Worm (Caenorhabditis elegans) whole organism, L3 larva: Measurements from ENCODE around the gene srh-264.

Experiments used
- R02D3.7 ChIP-seq: fragments of 150-350 bp; optimal IDR thresholded peaks from 2 replicates; lab custom pipeline; 2014; ENCODE audit warnings: missing biosample characterization, missing genetic modification characterization
- ZK546.5 ChIP-seq: sonication (generic microtip); optimal IDR thresholded peaks from 2 replicates; lab custom pipeline; 2017; ENCODE audit warnings: missing biosample characterization, missing genetic modification characterization
- aly-2 ChIP-seq: fragments of 150-350 bp; optimal IDR thresholded peaks from 2 replicates; lab custom pipeline; 2014; ENCODE audit warnings: missing biosample characterization, missing genetic modification characterization
- ceh-16 ChIP-seq: sonication (generic microtip); optimal IDR thresholded peaks from 2 replicates; lab custom pipeline; 2017; ENCODE audit warnings: missing biosample characterization, missing genetic modification characterization
- ceh-28 ChIP-seq: fragments of 150-350 bp; optimal IDR thresholded peaks from 2 replicates; lab custom pipeline; 2014; ENCODE audit warnings: missing biosample characterization, missing genetic modification reagents, missing genetic modification characterization
- ceh-82 ChIP-seq: fragments of 150-350 bp; optimal IDR thresholded peaks from 2 replicates; lab custom pipeline; 2014; ENCODE audit warnings: missing biosample characterization, missing genetic modification characterization
- ceh-9 ChIP-seq: sonication (generic microtip); optimal IDR thresholded peaks from 2 replicates; lab custom pipeline; 2018; ENCODE audit warnings: missing biosample characterization, missing genetic modification characterization
- daf-12 ChIP-seq: fragments of 150-350 bp; optimal IDR thresholded peaks from 2 replicates; lab custom pipeline; 2014; ENCODE audit warnings: missing biosample characterization, missing genetic modification reagents, missing genetic modification characterization
- egl-27 ChIP-seq: sonication (generic microtip); optimal IDR thresholded peaks from 4 replicates; lab custom pipeline; 2017; ENCODE audit warnings: missing biosample characterization, missing genetic modification reagents, missing genetic modification characterization
- egl-5 ChIP-seq: fragments of 150-350 bp; optimal IDR thresholded peaks from 2 replicates; lab custom pipeline; 2017; ENCODE audit warnings: missing biosample characterization, missing genetic modification reagents, missing genetic modification characterization, inconsistent platforms
- elt-1 ChIP-seq: fragments of 150-350 bp; optimal IDR thresholded peaks from 2 replicates; lab custom pipeline; 2014; ENCODE audit warnings: missing biosample characterization, missing genetic modification characterization
- elt-2 ChIP-seq: sonication (generic microtip); optimal IDR thresholded peaks from 2 replicates; lab custom pipeline; 2016; ENCODE audit warnings: missing genetic modification reagents, mild to moderate bottlenecking, missing genetic modification characterization, missing compliant biosample characterization
- elt-3 ChIP-seq, 3 experiments: fragments of 150-350 bp in 1 of 3; sonication (generic microtip) in 2 of 3; optimal IDR thresholded peaks; 2 replicates in 2 of 3; 4 replicates in 1 of 3; lab custom pipeline; 2014 to 2017; ENCODE audit warnings: missing biosample characterization in 3 of 3, missing genetic modification characterization in 3 of 3
- eor-1 ChIP-seq, 2 experiments: fragments of 150-350 bp; optimal IDR thresholded peaks; 2 replicates each; lab custom pipeline; 2014 to 2018; ENCODE audit warnings: missing biosample characterization in 2 of 2, missing genetic modification characterization in 2 of 2
- fkh-10 ChIP-seq: sonication (generic microtip); optimal IDR thresholded peaks from 2 replicates; lab custom pipeline; 2017; ENCODE audit warnings: missing biosample characterization, missing genetic modification reagents, missing genetic modification characterization
- fkh-2 ChIP-seq: fragments of 150-350 bp; optimal IDR thresholded peaks from 2 replicates; lab custom pipeline; 2014; ENCODE audit warnings: missing biosample characterization, missing genetic modification reagents, missing genetic modification characterization
- hmg-11 ChIP-seq: sonication (generic microtip); optimal IDR thresholded peaks from 2 replicates; lab custom pipeline; 2016; ENCODE audit warnings: missing genetic modification characterization, missing compliant biosample characterization
- jun-1 ChIP-seq: fragments of 150-350 bp; optimal IDR thresholded peaks from 2 replicates; lab custom pipeline; 2014; ENCODE audit warnings: missing biosample characterization, missing genetic modification reagents, missing genetic modification characterization
- lin-15B ChIP-seq: fragments of 150-350 bp; optimal IDR thresholded peaks from 2 replicates; lab custom pipeline; 2014; ENCODE audit warnings: missing biosample characterization, missing genetic modification characterization
- lin-39 ChIP-seq: fragments of 150-350 bp; optimal IDR thresholded peaks from 2 replicates; lab custom pipeline; 2018; ENCODE audit warnings: missing biosample characterization, missing genetic modification reagents, missing genetic modification characterization
- lsy-12 ChIP-seq: sonication (generic microtip); optimal IDR thresholded peaks from 2 replicates; lab custom pipeline; 2016; ENCODE audit warnings: mild to moderate bottlenecking, missing genetic modification characterization, missing compliant biosample characterization
- mdl-1 ChIP-seq: fragments of 150-350 bp; optimal IDR thresholded peaks from 2 replicates; lab custom pipeline; 2014; ENCODE audit warnings: missing biosample characterization, missing genetic modification characterization
- mml-1 ChIP-seq: fragments of 150-350 bp; sonication (generic microtip); optimal IDR thresholded peaks from 3 replicates; lab custom pipeline; 2014; ENCODE audit warnings: missing biosample characterization, missing genetic modification characterization
- nfya-1 ChIP-seq: sonication (generic microtip); optimal IDR thresholded peaks from 2 replicates; lab custom pipeline; 2017; ENCODE audit warnings: missing genetic modification characterization, mild to moderate bottlenecking, missing compliant biosample characterization, antibody characterized with exemption, moderate library complexity; ENCODE audit not compliant: insufficient read depth
- nhr-11 ChIP-seq: fragments of 150-350 bp; optimal IDR thresholded peaks from 2 replicates; lab custom pipeline; 2014; ENCODE audit warnings: missing biosample characterization, missing genetic modification characterization
- nhr-12 ChIP-seq: fragments of 150-350 bp; optimal IDR thresholded peaks from 2 replicates; lab custom pipeline; 2014; ENCODE audit warnings: missing biosample characterization, missing genetic modification characterization
- nhr-23 ChIP-seq: fragments of 150-350 bp; optimal IDR thresholded peaks from 2 replicates; lab custom pipeline; 2014; ENCODE audit warnings: missing biosample characterization, missing genetic modification reagents, missing genetic modification characterization
- nhr-25 ChIP-seq: sonication (generic microtip); optimal IDR thresholded peaks from 2 replicates; lab custom pipeline; 2017; ENCODE audit warnings: missing biosample characterization, missing genetic modification characterization
- nhr-28 ChIP-seq: fragments of 150-350 bp; optimal IDR thresholded peaks from 2 replicates; lab custom pipeline; 2014; ENCODE audit warnings: missing biosample characterization, missing genetic modification characterization
- nhr-43 ChIP-seq: sonication (generic microtip); optimal IDR thresholded peaks from 2 replicates; lab custom pipeline; 2016; ENCODE audit warnings: mild to moderate bottlenecking, missing genetic modification characterization, missing compliant biosample characterization; ENCODE audit not compliant: poor library complexity, severe bottlenecking
- nhr-67 ChIP-seq: fragments of 150-350 bp; optimal IDR thresholded peaks from 2 replicates; lab custom pipeline; 2014; ENCODE audit warnings: missing biosample characterization, missing genetic modification characterization
- nhr-76 ChIP-seq: fragments of 150-350 bp; sonication (generic microtip); optimal IDR thresholded peaks from 5 replicates; lab custom pipeline; 2014; ENCODE audit warnings: missing biosample characterization, missing genetic modification characterization
- nhr-77 ChIP-seq: fragments of 150-350 bp; optimal IDR thresholded peaks from 2 replicates; lab custom pipeline; 2014; ENCODE audit warnings: missing biosample characterization, missing genetic modification characterization
- sea-2 ChIP-seq: fragments of 150-350 bp; sonication (generic microtip); optimal IDR thresholded peaks from 4 replicates; lab custom pipeline; 2014; ENCODE audit warnings: missing biosample characterization, missing genetic modification reagents, missing genetic modification characterization
- skn-1 ChIP-seq: fragments of 150-350 bp; optimal IDR thresholded peaks from 2 replicates; lab custom pipeline; 2014; ENCODE audit warnings: missing biosample characterization, missing genetic modification characterization
- snpc-4 ChIP-seq: fragments of 150-350 bp; optimal IDR thresholded peaks from 2 replicates; lab custom pipeline; 2014; ENCODE audit warnings: missing biosample characterization, missing genetic modification characterization
- tbx-2 ChIP-seq: sonication (generic microtip); optimal IDR thresholded peaks from 2 replicates; lab custom pipeline; 2016; ENCODE audit warnings: mild to moderate bottlenecking, missing genetic modification characterization, missing compliant biosample characterization
- unc-39 ChIP-seq: sonication (generic microtip); optimal IDR thresholded peaks from 4 replicates; lab custom pipeline; 2017; ENCODE audit warnings: missing biosample characterization, missing genetic modification characterization
- unc-62 ChIP-seq: fragments of 150-350 bp; sonication (generic microtip); optimal IDR thresholded peaks from 4 replicates; lab custom pipeline; 2014; ENCODE audit warnings: missing biosample characterization, missing genetic modification reagents, missing genetic modification characterization
- ztf-11 ChIP-seq: fragments of 150-350 bp; optimal IDR thresholded peaks from 2 replicates; lab custom pipeline; 2014; ENCODE audit warnings: missing biosample characterization, missing genetic modification characterization
- ztf-4 ChIP-seq: fragments of 150-350 bp; optimal IDR thresholded peaks from 2 replicates; lab custom pipeline; 2014; ENCODE audit warnings: missing biosample characterization, missing genetic modification characterization

The srh-264 gene

ce11 chrV:15413847-15414246 is at the start of gene srh-264:
Gene srh-264, plus strand, starts transcription at chrV:15414147.
- no peak for TF ChIP-seq nhr-43 (tag; lab: Kevin White, UChicago)
- TF ChIP-seq jun-1 (tag; lab: Kevin White, UChicago), result no peak
- no peak for TF ChIP-seq nfya-1
- TF ChIP-seq nhr-11 (tag; lab: Kevin White, UChicago), result no peak
- TF ChIP-seq hmg-11 (tag; lab: Kevin White, UChicago), result no peak
- TF ChIP-seq lin-39 (tag; lab: Kevin White, UChicago), result no peak
- no peak for TF ChIP-seq lsy-12
- TF ChIP-seq snpc-4 (tag; lab: Kevin White, UChicago), result no peak
- no peak for TF ChIP-seq fkh-2 (tag; lab: Kevin White, UChicago)
- TF ChIP-seq mdl-1 (tag; lab: Kevin White, UChicago), result no peak
- TF ChIP-seq ceh-28 (tag; lab: Kevin White, UChicago), result no peak
- TF ChIP-seq elt-3 (tag; optimal IDR thresholded peaks at IDR 0.05; lab: Kevin White, UChicago), result no peak
- no peak for TF ChIP-seq daf-12
- TF ChIP-seq ZK546.5, result no peak
- no peak for TF ChIP-seq unc-62 (GFP tag; lab: Kevin White, UChicago)
- TF ChIP-seq ztf-4 (tag; lab: Kevin White, UChicago), result no peak
- no peak for TF ChIP-seq unc-39 (tag; lab: Kevin White, UChicago)
- no peak for TF ChIP-seq tbx-2 (tag; lab: Kevin White, UChicago)
- TF ChIP-seq nhr-12 (tag; lab: Kevin White, UChicago), result no peak
- no peak for TF ChIP-seq fkh-10 (GFP tag; lab: Kevin White, UChicago)

ce11 chrV:15367770-15368169 is 46.2 kb upstream of the srh-264 start:
- TF ChIP-seq elt-1 (no peak), egl-5 (tag; lab: Kevin White, UChicago) (no peak), mml-1 (tag; lab: Kevin White, UChicago) (no peak), tbx-2 (tag; lab: Kevin White, UChicago) (no peak), ceh-28 (tag; lab: Kevin White, UChicago) (no peak), nhr-11 (tag; lab: Kevin White, UChicago) (no peak), elt-2 (tag; lab: Kevin White, UChicago) (no peak), nhr-25 (tag; lab: Kevin White, UChicago) (no peak), nhr-43 (tag; lab: Kevin White, UChicago) (no peak)

ce11 chrV:15369707-15370106 is 44.2 kb upstream of the srh-264 start, which contains the start of gene nhr-269:
Gene nhr-269, minus strand, starts transcription at chrV:15369807.
- TF ChIP-seq fkh-10 (GFP tag; lab: Kevin White, UChicago) (no peak), ceh-82 (tag; lab: Kevin White, UChicago) (no peak), nfya-1 (no peak), tbx-2 (tag; lab: Kevin White, UChicago) (no peak), daf-12 (no peak), eor-1 (tag; optimal IDR thresholded peaks at IDR 0.05; lab: Kevin White, UChicago) (no peak), jun-1 (tag; lab: Kevin White, UChicago) (no peak), snpc-4 (tag; lab: Kevin White, UChicago) (no peak), nhr-67 (tag; lab: Kevin White, UChicago) (no peak), nhr-11 (tag; lab: Kevin White, UChicago) (no peak), R02D3.7 (tag; lab: Kevin White, UChicago) (no peak), ceh-16 (tag; lab: Kevin White, UChicago) (no peak), sea-2 (GFP tag; lab: Kevin White, UChicago) (no peak), egl-27 (tag; lab: Kevin White, UChicago) (no peak), elt-2 (tag; lab: Kevin White, UChicago) (no peak), mdl-1 (tag; lab: Kevin White, UChicago) (no peak)

ce11 chrV:15376223-15376622 is 37.7 kb upstream of the srh-264 start, which contains the start of gene srh-52:
Gene srh-52, minus strand, starts transcription at chrV:15376323.
- TF ChIP-seq sea-2 (GFP tag; lab: Kevin White, UChicago) (no peak), ztf-4 (tag; lab: Kevin White, UChicago) (no peak), nhr-23 (tag; lab: Kevin White, UChicago) (no peak)

DNA sequence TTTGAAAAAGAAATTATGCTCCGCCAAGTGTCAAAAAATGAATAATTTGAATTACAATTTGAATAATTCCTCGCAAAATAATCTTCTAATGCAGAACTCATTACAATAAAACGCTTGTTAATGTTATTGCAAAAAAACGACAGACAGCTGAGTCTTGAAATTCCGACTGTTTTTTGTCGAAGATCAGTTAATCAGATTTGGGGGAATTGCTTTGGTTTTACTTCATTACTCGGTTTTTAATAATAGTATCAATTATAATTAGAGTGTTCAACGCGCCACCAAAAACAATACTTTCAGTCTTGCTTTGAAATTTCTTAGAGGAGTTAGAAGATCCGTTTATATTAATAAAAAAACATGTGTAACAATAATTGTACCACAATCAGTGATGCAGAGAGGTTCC is 36.0 kb upstream of the srh-264 start, which contains the start of gene srh-122:
srh-122 (minus strand) TSS at position 101 of the 400 bp plus-strand sequence.
- TF ChIP-seq aly-2 (tag; lab: Kevin White, UChicago), result no peak
- TF ChIP-seq nhr-77 (tag; lab: Kevin White, UChicago), result no peak
- TF ChIP-seq unc-62 (GFP tag; lab: Kevin White, UChicago), result no peak
- TF ChIP-seq egl-5 (tag; lab: Kevin White, UChicago), result no peak
- no peak for TF ChIP-seq nhr-43 (tag; lab: Kevin White, UChicago)
- no peak for TF ChIP-seq ZK546.5
- TF ChIP-seq fkh-2 (tag; lab: Kevin White, UChicago), result no peak
- no peak for TF ChIP-seq mdl-1 (tag; lab: Kevin White, UChicago)
- TF ChIP-seq ceh-28 (tag; lab: Kevin White, UChicago), result no peak
- no peak for TF ChIP-seq daf-12
- no peak for TF ChIP-seq nhr-76 (tag; lab: Kevin White, UChicago)
- no peak for TF ChIP-seq hmg-11 (tag; lab: Kevin White, UChicago)
- TF ChIP-seq ceh-16 (tag; lab: Kevin White, UChicago), result no peak
- no peak for TF ChIP-seq nhr-28 (tag; lab: Kevin White, UChicago)
- TF ChIP-seq lin-39 (tag; lab: Kevin White, UChicago), result no peak
- no peak for TF ChIP-seq ztf-11
- no peak for TF ChIP-seq lin-15B (tag; lab: Kevin White, UChicago)
- TF ChIP-seq jun-1 (tag; lab: Kevin White, UChicago), result no peak
- no peak for TF ChIP-seq ceh-9
- no peak for TF ChIP-seq skn-1
- TF ChIP-seq, all 47 proteins: peak for 0
